Worm (Caenorhabditis elegans) whole organism, late embryonic: ENCODE measurements around the gene mspn-1.

ENCODE experiments used
- C38D4.7 ChIP-seq: fragments of 200-800 bp; sonication (Bioruptor generic); optimal IDR thresholded peaks from 2 replicates; lab custom pipeline; 2018; ENCODE audit warnings: mild to moderate bottlenecking, missing genetic modification characterization, moderate library complexity, missing compliant biosample characterization
- K09A11.1 ChIP-seq: sonication (generic microtip); optimal IDR thresholded peaks from 2 replicates; lab custom pipeline; 2017; ENCODE audit warnings: antibody characterized with exemption, mild to moderate bottlenecking, missing genetic modification characterization, missing compliant biosample characterization; ENCODE audit not compliant: insufficient read depth
- ahr-1 ChIP-seq: sonication (generic microtip); optimal IDR thresholded peaks from 2 replicates; lab custom pipeline; 2016; ENCODE audit warnings: missing genetic modification characterization, missing compliant biosample characterization
- ama-1 ChIP-seq: fragments of 150-350 bp; optimal IDR thresholded peaks from 2 replicates; lab custom pipeline; 2014
- che-1 ChIP-seq: sonication (generic microtip); optimal IDR thresholded peaks from 2 replicates; lab custom pipeline; 2016; ENCODE audit warnings: mild to moderate bottlenecking, missing genetic modification characterization, missing compliant biosample characterization
- fkh-10 ChIP-seq: fragments of 150-350 bp; optimal IDR thresholded peaks from 2 replicates; lab custom pipeline; 2014; ENCODE audit warnings: missing biosample characterization, missing genetic modification reagents, missing genetic modification characterization
- hlh-6 ChIP-seq: sonication (generic microtip); optimal IDR thresholded peaks from 2 replicates; lab custom pipeline; 2016; ENCODE audit warnings: missing genotype, missing genetic modification characterization, missing compliant biosample characterization
- pqm-1 ChIP-seq: sonication (generic microtip); optimal IDR thresholded peaks from 2 replicates; lab custom pipeline; 2016; ENCODE audit warnings: missing genetic modification characterization, missing compliant biosample characterization
- rnt-1 ChIP-seq: sonication (generic microtip); optimal IDR thresholded peaks from 2 replicates; lab custom pipeline; 2016; ENCODE audit warnings: missing genetic modification characterization, missing compliant biosample characterization

ce11 chrIV:10144909-10145308 is 32.9 kb upstream of the mspn-1 start:
- TF ChIP-seq K09A11.1 (tag; lab: Kevin White, UChicago) = no peak
- no peak for TF ChIP-seq che-1 (tag; lab: Kevin White, UChicago)
- TF ChIP-seq fkh-10 (GFP tag; lab: Kevin White, UChicago) = no peak
- TF ChIP-seq C38D4.7 (GFP tag; lab: Kevin White, UChicago) = no peak
- no peak for TF ChIP-seq ahr-1 (tag; lab: Kevin White, UChicago)
- TF ChIP-seq hlh-6 (tag; lab: Kevin White, UChicago) = no peak
- no peak for TF ChIP-seq pqm-1 (tag; lab: Kevin White, UChicago)
- no peak for TF ChIP-seq rnt-1 (tag; lab: Kevin White, UChicago)
- no peak for TF ChIP-seq ama-1 (lab: Kevin White, UChicago)
